Worm (Caenorhabditis elegans) whole organism, L2 larva: ENCODE results near the gene erg-28.

Experiments used
- C34F6.9 ChIP-seq: fragments of 150-350 bp; optimal IDR thresholded peaks from 2 replicates; lab custom pipeline; 2014; ENCODE audit warnings: missing biosample characterization, missing genetic modification characterization
- F13H6.1 ChIP-seq: sonication (generic microtip); optimal IDR thresholded peaks from 2 replicates; lab custom pipeline; 2016; ENCODE audit warnings: missing genetic modification characterization, missing compliant biosample characterization
- R02D3.7 ChIP-seq: fragments of 150-350 bp; optimal IDR thresholded peaks from 2 replicates; lab custom pipeline; 2014; ENCODE audit warnings: missing biosample characterization, missing genetic modification characterization
- Y55F3AM.14 ChIP-seq: fragments of 200-800 bp; sonication (Bioruptor generic); optimal IDR thresholded peaks from 2 replicates; lab custom pipeline; 2018; ENCODE audit warnings: mild to moderate bottlenecking, missing genetic modification characterization, missing compliant biosample characterization
- ZK546.5 ChIP-seq: sonication (generic microtip); optimal IDR thresholded peaks from 2 replicates; lab custom pipeline; 2017; ENCODE audit warnings: missing biosample characterization, missing genetic modification characterization
- alr-1 ChIP-seq: fragments of 150-350 bp; optimal IDR thresholded peaks from 2 replicates; lab custom pipeline; 2014; ENCODE audit warnings: missing biosample characterization, missing genetic modification characterization
- aly-2 ChIP-seq: fragments of 150-350 bp; optimal IDR thresholded peaks from 2 replicates; lab custom pipeline; 2014; ENCODE audit warnings: missing biosample characterization, missing genetic modification characterization
- ama-1 ChIP-seq: fragments of 150-350 bp; optimal IDR thresholded peaks from 2 replicates; lab custom pipeline; 2018; ENCODE audit warnings: inconsistent platforms
- blmp-1 ChIP-seq: sonication (generic microtip); optimal IDR thresholded peaks from 2 replicates; lab custom pipeline; 2017; ENCODE audit warnings: missing genetic modification characterization, mild to moderate bottlenecking, missing compliant biosample characterization, antibody characterized with exemption, moderate library complexity; ENCODE audit not compliant: insufficient read depth
- ceh-16 ChIP-seq: fragments of 150-350 bp; optimal IDR thresholded peaks from 2 replicates; lab custom pipeline; 2014; ENCODE audit warnings: missing biosample characterization, missing genetic modification characterization
- ceh-82 ChIP-seq: fragments of 150-350 bp; optimal IDR thresholded peaks from 2 replicates; lab custom pipeline; 2014; ENCODE audit warnings: missing biosample characterization, missing genetic modification characterization
- crh-2 ChIP-seq: sonication (generic microtip); optimal IDR thresholded peaks from 2 replicates; lab custom pipeline; 2017; ENCODE audit warnings: missing biosample characterization, missing genetic modification characterization
- dmd-4 ChIP-seq: sonication (generic microtip); optimal IDR thresholded peaks from 2 replicates; lab custom pipeline; 2017; ENCODE audit warnings: missing biosample characterization, missing genetic modification characterization
- egl-27 ChIP-seq: sonication (generic microtip); optimal IDR thresholded peaks from 3 replicates; lab custom pipeline; 2017; ENCODE audit warnings: missing biosample characterization, missing genetic modification reagents, missing genetic modification characterization
- elt-1 ChIP-seq: fragments of 150-350 bp; optimal IDR thresholded peaks from 2 replicates; lab custom pipeline; 2014; ENCODE audit warnings: missing biosample characterization, missing genetic modification characterization
- elt-3 ChIP-seq: sonication (generic microtip); optimal IDR thresholded peaks from 2 replicates; lab custom pipeline; 2017; ENCODE audit warnings: missing biosample characterization, missing genetic modification characterization
- fos-1 ChIP-seq: fragments of 150-350 bp; optimal IDR thresholded peaks from 2 replicates; lab custom pipeline; 2014; ENCODE audit warnings: missing biosample characterization, missing genetic modification characterization
- gmeb-1 ChIP-seq: fragments of 150-350 bp; optimal IDR thresholded peaks from 2 replicates; lab custom pipeline; 2014; ENCODE audit warnings: missing biosample characterization, missing genetic modification characterization
- lin-11 ChIP-seq: fragments of 150-350 bp; sonication (generic microtip); optimal IDR thresholded peaks from 2 replicates; lab custom pipeline; 2014; ENCODE audit warnings: missing biosample characterization, missing genetic modification characterization, inconsistent platforms, mixed read lengths
- lin-13 ChIP-seq: fragments of 150-350 bp; optimal IDR thresholded peaks from 2 replicates; lab custom pipeline; 2014; ENCODE audit warnings: missing biosample characterization, missing genetic modification reagents, missing genetic modification characterization
- lin-39 ChIP-seq: fragments of 150-350 bp; optimal IDR thresholded peaks from 2 replicates; lab custom pipeline; 2014; ENCODE audit warnings: missing biosample characterization, missing genetic modification reagents, missing genetic modification characterization
- lsy-2 ChIP-seq, 2 experiments: fragments of 150-350 bp in 1 of 2; sonication (generic microtip) in 1 of 2; optimal IDR thresholded peaks; 2 replicates each; lab custom pipeline; 2014 to 2017; ENCODE audit warnings: missing biosample characterization in 2 of 2, missing genetic modification characterization in 2 of 2
- mab-5 ChIP-seq: fragments of 150-350 bp; optimal IDR thresholded peaks from 2 replicates; lab custom pipeline; 2014; ENCODE audit warnings: missing biosample characterization, missing genetic modification characterization
- mbf-1 ChIP-seq: sonication (generic microtip); optimal IDR thresholded peaks from 2 replicates; lab custom pipeline; 2017; ENCODE audit warnings: missing biosample characterization, missing genetic modification characterization
- mdl-1 ChIP-seq, 2 experiments: fragments of 150-350 bp in 1 of 2; sonication (generic microtip) in 1 of 2; optimal IDR thresholded peaks; 2 replicates each; lab custom pipeline; 2017; ENCODE audit warnings: missing biosample characterization in 2 of 2, missing genetic modification characterization in 2 of 2
- nhr-10 ChIP-seq: sonication (generic microtip); optimal IDR thresholded peaks from 2 replicates; lab custom pipeline; 2017; ENCODE audit warnings: missing biosample characterization, missing genetic modification characterization
- nhr-11 ChIP-seq: fragments of 150-350 bp; optimal IDR thresholded peaks from 2 replicates; lab custom pipeline; 2014; ENCODE audit warnings: missing biosample characterization, missing genetic modification characterization
- nhr-12 ChIP-seq: fragments of 150-350 bp; optimal IDR thresholded peaks from 2 replicates; lab custom pipeline; 2014; ENCODE audit warnings: missing biosample characterization, missing genetic modification characterization
- nhr-129 ChIP-seq: fragments of 150-350 bp; optimal IDR thresholded peaks from 2 replicates; lab custom pipeline; 2014; ENCODE audit warnings: missing biosample characterization, missing genetic modification characterization
- nhr-21 ChIP-seq: fragments of 150-350 bp; optimal IDR thresholded peaks from 2 replicates; lab custom pipeline; 2014; ENCODE audit warnings: missing biosample characterization, missing genetic modification characterization
- nhr-23 ChIP-seq: fragments of 150-350 bp; optimal IDR thresholded peaks from 2 replicates; lab custom pipeline; 2014; ENCODE audit warnings: missing biosample characterization, missing genetic modification reagents, missing genetic modification characterization
- nhr-237 ChIP-seq: fragments of 150-350 bp; optimal IDR thresholded peaks from 2 replicates; lab custom pipeline; 2014; ENCODE audit warnings: missing biosample characterization, missing genetic modification characterization
- nhr-25 ChIP-seq: fragments of 150-350 bp; sonication (generic microtip); optimal IDR thresholded peaks from 3 replicates; lab custom pipeline; 2014; ENCODE audit warnings: missing biosample characterization, missing genetic modification characterization
- nhr-6 ChIP-seq: fragments of 150-350 bp; optimal IDR thresholded peaks from 2 replicates; lab custom pipeline; 2014; ENCODE audit warnings: missing biosample characterization, missing genetic modification characterization
- nhr-77 ChIP-seq: fragments of 150-350 bp; optimal IDR thresholded peaks from 2 replicates; lab custom pipeline; 2014; ENCODE audit warnings: missing biosample characterization, missing genetic modification characterization
- peb-1 ChIP-seq: fragments of 150-350 bp; optimal IDR thresholded peaks from 2 replicates; lab custom pipeline; 2014; ENCODE audit warnings: missing biosample characterization, missing genetic modification characterization
- sem-4 ChIP-seq: fragments of 150-350 bp; optimal IDR thresholded peaks from 2 replicates; lab custom pipeline; 2014; ENCODE audit warnings: missing biosample characterization, missing genetic modification reagents, missing genetic modification characterization
- skn-1 ChIP-seq: sonication (generic microtip); optimal IDR thresholded peaks from 2 replicates; lab custom pipeline; 2017; ENCODE audit warnings: missing biosample characterization, missing genetic modification characterization
- sma-3 ChIP-seq: sonication (generic microtip); optimal IDR thresholded peaks from 2 replicates; lab custom pipeline; 2016; ENCODE audit warnings: missing genetic modification reagents, missing genetic modification characterization, missing compliant biosample characterization
- sma-9 ChIP-seq, 2 experiments: fragments of 150-350 bp in 1 of 2; sonication (generic microtip) in 1 of 2; optimal IDR thresholded peaks; 2 replicates each; lab custom pipeline; 2014 to 2016; ENCODE audit warnings: missing genetic modification characterization in 2 of 2, mild to moderate bottlenecking in 1 of 2, missing biosample characterization in 1 of 2, missing compliant biosample characterization in 1 of 2, missing genetic modification reagents in 1 of 2, moderate library complexity in 1 of 2
- snpc-4 ChIP-seq: fragments of 150-350 bp; optimal IDR thresholded peaks from 2 replicates; lab custom pipeline; 2014; ENCODE audit warnings: missing biosample characterization, missing genetic modification characterization
- unc-39 ChIP-seq: fragments of 150-350 bp; optimal IDR thresholded peaks from 2 replicates; lab custom pipeline; 2014; ENCODE audit warnings: missing biosample characterization, missing genetic modification characterization
- unc-55 ChIP-seq: fragments of 150-350 bp; sonication (generic microtip); optimal IDR thresholded peaks from 3 replicates; lab custom pipeline; 2014; ENCODE audit warnings: missing biosample characterization, missing genetic modification reagents, missing genetic modification characterization
- unc-62 ChIP-seq: fragments of 150-350 bp; optimal IDR thresholded peaks from 2 replicates; lab custom pipeline; 2014; ENCODE audit warnings: missing biosample characterization, missing genetic modification reagents, missing genetic modification characterization
- zag-1 ChIP-seq: fragments of 150-350 bp; optimal IDR thresholded peaks from 2 replicates; lab custom pipeline; 2014; ENCODE audit warnings: missing biosample characterization, missing genetic modification characterization
- ztf-1 ChIP-seq: fragments of 200-800 bp; sonication (Bioruptor generic); conservative IDR thresholded peaks from 2 replicates; pipeline ENCODE4 v1.3.6; 2022; ENCODE audit warnings: missing genetic modification characterization, missing compliant biosample characterization
- ztf-11 ChIP-seq: sonication (generic microtip); optimal IDR thresholded peaks from 2 replicates; lab custom pipeline; 2017; ENCODE audit warnings: missing biosample characterization, missing genetic modification characterization
- ztf-4 ChIP-seq: fragments of 150-350 bp; optimal IDR thresholded peaks from 2 replicates; lab custom pipeline; 2014; ENCODE audit warnings: missing biosample characterization, missing genetic modification characterization

erg-28 gene

ce11 chrV:12636248-12636647 lies 29.0 kb downstream of the erg-28 start:
- no peak for TF ChIP-seq unc-39 (tag; lab: Kevin White, UChicago)
- TF ChIP-seq nhr-10, result no peak
- peak; percentile 62 for TF ChIP-seq sma-9 (GFP tag; optimal IDR thresholded peaks at IDR 0.05; lab: Kevin White, UChicago)
- TF ChIP-seq sma-9 (tag; optimal IDR thresholded peaks at IDR 0.05; lab: Kevin White, UChicago), result no peak
- TF ChIP-seq mab-5 (tag; lab: Kevin White, UChicago), result peak; percentile 17
- no peak for TF ChIP-seq nhr-77
- peak; percentile 41 for TF ChIP-seq F13H6.1 (tag; lab: Kevin White, UChicago)
- TF ChIP-seq peb-1 (tag; lab: Kevin White, UChicago), result no peak
- TF ChIP-seq sem-4 (tag; lab: Kevin White, UChicago), result peak; percentile 24
- no peak for TF ChIP-seq elt-3 (tag; lab: Kevin White, UChicago)
- TF ChIP-seq nhr-129 (tag; lab: Kevin White, UChicago), result peak; percentile 55
- peak; percentile 16 for TF ChIP-seq crh-2 (tag; lab: Kevin White, UChicago)
- TF ChIP-seq ztf-1 (GFP tag; lab: Robert Waterston, UW), result no peak
- TF ChIP-seq ama-1 (lab: Kevin White, UChicago), result no peak
- TF ChIP-seq egl-27 (tag; lab: Kevin White, UChicago), result no peak
- TF ChIP-seq unc-62, result no peak
- no peak for TF ChIP-seq nhr-237 (tag; lab: Kevin White, UChicago)
- TF ChIP-seq lsy-2 (tag; optimal IDR thresholded peaks at IDR 0.05; lab: Kevin White, UChicago), result peak in 1 of 2 experiments; percentile 31
- peak; percentile 3 for TF ChIP-seq C34F6.9 (tag; lab: Kevin White, UChicago)
- TF ChIP-seq lin-13 (GFP tag; lab: Kevin White, UChicago), result no peak
- no peak for TF ChIP-seq zag-1 (tag; lab: Kevin White, UChicago)
- TF ChIP-seq nhr-25, result peak; percentile 71
- TF ChIP-seq sma-3 (GFP tag; lab: Kevin White, UChicago), result no peak

- no peak for TF ChIP-seq nhr-77
- no peak for TF ChIP-seq nhr-12 (tag; lab: Kevin White, UChicago)
- TF ChIP-seq nhr-25, result peak; percentile 92
- no peak for TF ChIP-seq elt-3 (tag; lab: Kevin White, UChicago)
- no peak for TF ChIP-seq alr-1 (tag; lab: Kevin White, UChicago)
- TF ChIP-seq nhr-21 (tag; lab: Kevin White, UChicago), result peak; percentile 85
- TF ChIP-seq lsy-2 (tag; optimal IDR thresholded peaks at IDR 0.05; lab: Kevin White, UChicago), result peak in 1 of 2 experiments; percentile 60
- peak; percentile 56 for TF ChIP-seq ztf-4
- TF ChIP-seq ama-1 (lab: Kevin White, UChicago), result peak; percentile 69
- peak; percentile 65 for TF ChIP-seq crh-2 (tag; lab: Kevin White, UChicago)
- TF ChIP-seq aly-2 (tag; lab: Kevin White, UChicago), result no peak
- no peak for TF ChIP-seq nhr-237 (tag; lab: Kevin White, UChicago)
- no peak for TF ChIP-seq ztf-1 (GFP tag; lab: Robert Waterston, UW)
- peak; percentile 62 for TF ChIP-seq fos-1 (tag; lab: Kevin White, UChicago)
- TF ChIP-seq sem-4 (tag; lab: Kevin White, UChicago), result peak; percentile 58
- peak; percentile 39 for TF ChIP-seq unc-55 (GFP tag; lab: Kevin White, UChicago)
- peak; percentile 66 to 80 for TF ChIP-seq mdl-1 (tag; optimal IDR thresholded peaks at IDR 0.05; lab: Kevin White, UChicago)
- TF ChIP-seq nhr-10, result no peak
- TF ChIP-seq lin-13 (GFP tag; lab: Kevin White, UChicago), result peak; percentile 47
- TF ChIP-seq peb-1 (tag; lab: Kevin White, UChicago), result no peak
- no peak for TF ChIP-seq nhr-23 (tag; lab: Kevin White, UChicago)
- no peak for TF ChIP-seq nhr-6
- peak; percentile 57 for TF ChIP-seq ceh-16
- peak; percentile 90 for TF ChIP-seq nhr-129 (tag; lab: Kevin White, UChicago)
- TF ChIP-seq mab-5 (tag; lab: Kevin White, UChicago), result no peak
- peak; percentile 90 for TF ChIP-seq egl-27 (tag; lab: Kevin White, UChicago)
- TF ChIP-seq skn-1 (tag; lab: Kevin White, UChicago), result no peak
- TF ChIP-seq unc-62, result no peak
- TF ChIP-seq Y55F3AM.14, result peak; percentile 75
- TF ChIP-seq unc-39 (tag; lab: Kevin White, UChicago), result no peak
- peak; percentile 60 for TF ChIP-seq C34F6.9 (tag; lab: Kevin White, UChicago)
- no peak for TF ChIP-seq R02D3.7 (tag; lab: Kevin White, UChicago)
- no peak for TF ChIP-seq ceh-82 (tag; lab: Kevin White, UChicago)
- TF ChIP-seq sma-9 (GFP tag; optimal IDR thresholded peaks at IDR 0.05; lab: Kevin White, UChicago), result peak; percentile 99
- TF ChIP-seq sma-9 (tag; optimal IDR thresholded peaks at IDR 0.05; lab: Kevin White, UChicago), result no peak
- TF ChIP-seq snpc-4 (tag; lab: Kevin White, UChicago), result no peak
- no peak for TF ChIP-seq ztf-11 (tag; lab: Kevin White, UChicago)
- no peak for TF ChIP-seq elt-1
- peak; percentile 93 for TF ChIP-seq F13H6.1 (tag; lab: Kevin White, UChicago)
- no peak for TF ChIP-seq lin-11
- TF ChIP-seq blmp-1 (tag; lab: Kevin White, UChicago), result peak; percentile 79
- TF ChIP-seq nhr-11 (tag; lab: Kevin White, UChicago), result no peak
- no peak for TF ChIP-seq mbf-1 (tag; lab: Kevin White, UChicago)
- TF ChIP-seq dmd-4 (tag; lab: Kevin White, UChicago), result no peak
- TF ChIP-seq ZK546.5 (tag; lab: Kevin White, UChicago), result no peak
- TF ChIP-seq gmeb-1 (tag; lab: Kevin White, UChicago), result peak; percentile 68
- peak; percentile 88 for TF ChIP-seq sma-3 (GFP tag; lab: Kevin White, UChicago)
- no peak for TF ChIP-seq zag-1 (tag; lab: Kevin White, UChicago)
- no peak for TF ChIP-seq lin-39
These were observed 30.1 kb downstream of the erg-28 start, which contains the start of gene F56H9.2 for ce11 chrV:12637238-12637690. TSS of gene F56H9.2 (plus strand) at chrV:12637663.
